Worm (Caenorhabditis elegans): ENCODE results near the gene cka-1.
"Not testable (repeated sequence)": the region's sequence is repeated elsewhere in the genome, so short reads cannot be mapped to it uniquely, and the experiment has no call there.

cka-1 gene

DNA sequence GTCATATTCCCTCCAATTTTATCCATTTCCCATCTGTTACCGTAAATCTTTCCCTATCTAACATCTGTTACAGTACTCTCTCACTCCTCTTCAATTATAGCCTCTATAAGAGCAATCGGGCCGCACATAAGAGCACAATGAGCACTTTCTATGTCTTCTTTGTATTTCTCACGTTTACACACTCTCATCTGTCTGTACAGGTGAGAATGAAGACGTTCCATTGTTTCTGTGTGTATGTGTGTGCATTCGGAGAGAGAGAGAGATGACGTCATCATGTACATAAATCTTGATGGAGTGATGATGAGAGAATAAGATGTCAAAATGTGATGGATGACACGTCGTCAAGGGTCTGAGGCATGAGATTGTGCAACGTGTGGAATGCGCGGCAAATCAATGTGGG lies 33.4 kb upstream of the cka-1 start:
- TF ChIP-seq unc-62 (GFP tag; optimal IDR thresholded peaks at IDR 0.05): peak; percentile 95
- no peak for TF ChIP-seq lsl-1 (GFP tag; optimal IDR thresholded peaks at IDR 0.05)

DNA sequence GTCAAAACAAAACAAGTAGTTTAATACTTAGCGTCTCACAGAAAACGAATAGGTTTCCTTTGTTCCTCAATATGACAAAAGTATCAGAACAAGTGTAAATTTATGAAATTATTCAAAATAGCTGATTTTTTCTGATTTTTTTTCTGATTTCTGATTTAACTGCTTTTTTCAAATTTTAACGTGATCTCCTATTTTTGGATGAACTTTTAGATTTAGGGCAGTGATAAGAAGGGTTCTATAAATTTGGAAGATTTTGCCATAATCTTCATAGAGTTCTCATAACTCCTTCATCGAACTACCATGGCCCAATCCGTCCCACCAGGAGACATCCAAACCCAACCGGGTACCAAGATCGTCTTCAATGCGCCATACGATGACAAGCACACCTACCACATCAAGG lies 32.3 kb upstream of the cka-1 start, which contains the start of gene msp-78:
msp-78 (plus strand) TSS at position 301 of the 400 bp plus-strand sequence.
- not testable (repeated sequence) for TF ChIP-seq B0261.1 (tag; optimal IDR thresholded peaks at IDR 0.05); B0019.2 (GFP tag; conservative IDR thresholded peaks at IDR 0.05); F23B12.7 (tag; optimal IDR thresholded peaks at IDR 0.05; ENCODE audit: insufficient read depth)

DNA sequence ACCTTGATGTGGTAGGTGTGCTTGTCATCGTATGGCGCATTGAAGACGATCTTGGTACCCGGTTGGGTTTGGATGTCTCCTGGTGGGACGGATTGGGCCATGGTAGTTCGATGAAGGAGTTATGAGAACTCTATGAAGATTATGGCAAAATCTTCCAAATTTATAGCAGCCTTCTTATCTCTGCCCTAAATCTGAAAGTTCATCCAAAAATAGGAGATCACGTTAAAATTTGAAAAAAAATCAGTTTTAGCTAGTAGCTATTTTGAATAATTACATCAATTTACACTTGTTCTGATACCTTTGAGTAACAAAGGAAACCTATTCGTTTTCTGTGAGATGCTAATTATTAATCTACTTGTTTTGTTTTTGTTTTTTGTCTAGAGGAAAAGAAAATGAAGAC lies 29.6 kb upstream of the cka-1 start, which contains the start of gene msp-79:
msp-79 (minus strand) TSS at position 101 of the 400 bp plus-strand sequence.
- TF ChIP-seq somi-1 (GFP tag; optimal IDR thresholded peaks at IDR 0.05); nfyb-1 (GFP tag; IDR thresholded peaks at IDR 0.05); B0035.1 (tag; optimal IDR thresholded peaks at IDR 0.05): not testable (repeated sequence)

DNA sequence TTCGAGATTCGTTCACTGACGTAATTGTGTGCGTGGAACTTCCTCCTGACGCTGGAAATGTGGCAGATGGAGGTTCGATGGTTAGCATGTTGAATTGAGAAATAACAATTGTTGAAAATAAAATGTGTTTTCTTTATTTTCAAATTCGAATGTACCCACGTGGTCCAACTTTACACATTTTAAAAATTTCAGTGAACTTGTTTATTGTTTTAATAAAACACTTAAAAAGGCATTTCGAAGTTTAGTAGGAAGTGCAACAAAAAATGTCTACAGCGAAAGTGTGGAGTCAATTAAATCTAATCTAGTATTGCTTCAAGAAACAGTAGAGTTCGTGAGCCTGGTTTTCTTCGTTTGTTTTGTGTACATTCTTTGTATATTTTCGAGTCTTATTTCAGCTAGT lies 28.8 kb upstream of the cka-1 start, which contains the start of gene ssp-36:
ssp-36 (minus strand) TSS at position 101 of the 400 bp plus-strand sequence.
- TF ChIP-seq lin-35 (GFP tag; optimal IDR thresholded peaks at IDR 0.05): no peak
- no peak for TF ChIP-seq ets-4 (GFP tag; optimal IDR thresholded peaks at IDR 0.05)
- no peak for TF ChIP-seq K11D2.4 (GFP tag; IDR thresholded peaks at IDR 0.05)
- no peak for TF ChIP-seq madf-6 (GFP tag; IDR thresholded peaks at IDR 0.05)

DNA sequence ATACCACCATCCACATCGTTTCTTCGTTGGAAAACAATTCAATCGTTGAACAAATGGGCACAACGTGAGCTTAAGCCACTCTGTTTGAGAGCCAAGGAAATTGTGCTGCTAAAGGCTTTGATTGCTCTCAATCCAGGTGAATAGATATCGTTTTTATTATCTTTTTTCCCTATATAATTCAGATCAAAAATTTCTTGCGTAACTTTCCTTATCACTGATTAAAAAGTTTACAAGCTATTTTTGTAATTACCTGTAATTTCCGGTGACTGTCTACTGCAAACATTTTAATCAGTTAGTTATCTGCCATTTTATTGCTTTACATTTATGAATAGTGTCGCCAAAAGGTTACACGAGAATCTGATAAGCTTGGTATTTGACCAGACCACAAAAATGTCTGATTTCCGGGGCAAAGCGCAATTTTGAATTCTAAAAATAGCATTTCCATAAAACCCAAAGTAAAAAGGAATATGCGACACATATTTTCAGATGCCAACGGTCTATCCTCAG lies 25.3 kb upstream of the cka-1 start:
- TF ChIP-seq nhr-80 (tag; optimal IDR thresholded peaks at IDR 0.05) (peak; percentile 12), mcd-1 (GFP tag; IDR thresholded peaks at IDR 0.05) (no peak)

DNA sequence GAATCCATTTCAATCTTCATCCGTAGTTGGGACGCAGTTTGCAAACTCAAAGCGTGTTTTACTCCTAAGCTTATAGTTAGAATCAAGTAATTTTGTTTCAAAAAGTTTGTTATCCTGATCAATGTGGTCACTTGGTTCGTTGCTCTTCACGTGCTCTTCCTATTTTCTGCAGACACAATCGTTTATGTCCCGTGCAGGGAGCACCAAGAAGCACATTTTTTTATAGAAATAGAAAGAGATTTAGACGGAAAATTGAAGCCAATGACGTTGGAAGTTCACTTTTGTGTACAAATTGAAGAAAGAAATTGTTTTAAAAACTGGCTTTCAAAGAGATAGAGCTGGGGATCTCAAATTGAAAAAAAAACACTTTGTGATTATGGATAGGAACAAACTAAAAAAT lies 24.3 kb upstream of the cka-1 start:
- TF ChIP-seq B0019.2 (GFP tag; conservative IDR thresholded peaks at IDR 0.05): no peak

DNA sequence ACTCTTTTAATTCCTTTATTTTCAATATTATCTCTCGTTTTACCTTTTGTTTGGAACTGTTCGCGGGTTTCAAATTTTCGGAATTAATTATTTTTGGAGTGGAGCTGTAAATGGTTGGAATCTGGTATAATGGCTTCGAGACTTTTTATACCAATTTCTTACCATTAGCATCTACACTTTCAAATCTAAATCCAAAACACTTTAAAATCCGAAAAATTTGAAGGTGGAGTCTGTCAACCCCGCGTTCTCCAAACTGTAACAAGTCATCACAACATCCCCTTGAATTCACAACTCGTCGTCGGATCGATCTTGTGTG lies 20.0 kb upstream of the cka-1 start, which contains the start of gene nhr-97:
nhr-97 (plus strand) TSS at position 217 of the 316 bp plus-strand sequence.
- TF ChIP-seq snpc-1.3 (tag; optimal IDR thresholded peaks at IDR 0.05; ENCODE audit: insufficient read depth) (no peak), bed-2 (GFP tag; IDR thresholded peaks at IDR 0.05) (no peak), athp-1 (tag; optimal IDR thresholded peaks at IDR 0.05) (no peak), ztf-18 (tag; optimal IDR thresholded peaks at IDR 0.05) (no peak), F52B5.7 (tag; optimal IDR thresholded peaks at IDR 0.05) (no peak), zim-3 (tag; optimal IDR thresholded peaks at IDR 0.05) (no peak), ceh-79 (tag; optimal IDR thresholded peaks at IDR 0.05) (no peak), ztf-3 (GFP tag; optimal IDR thresholded peaks at IDR 0.05) (no peak), hrde-1 (tag; optimal IDR thresholded peaks at IDR 0.05; ENCODE audit: borderline replicate concordance) (no peak), let-607 (tag; optimal IDR thresholded peaks at IDR 0.05) (no peak), lin-26 (GFP tag; IDR thresholded peaks at IDR 0.05) (no peak), Y56A3A.18 (GFP tag; IDR thresholded peaks at IDR 0.05) (no peak), F55B11.4 (tag; optimal IDR thresholded peaks at IDR 0.05; ENCODE audit: borderline replicate concordance, insufficient read depth) (no peak), ztf-28 (GFP tag; IDR thresholded peaks at IDR 0.05) (no peak), B0019.2 (GFP tag; conservative IDR thresholded peaks at IDR 0.05) (no peak), cebp-2 (GFP tag; IDR thresholded peaks at IDR 0.05) (no peak), rpc-1 (optimal IDR thresholded peaks at IDR 0.05) (no peak), rpc-1 (tag; optimal IDR thresholded peaks at IDR 0.05) (no peak), ztf-22 (GFP tag; optimal IDR thresholded peaks at IDR 0.05) (no peak), ceh-91 (GFP tag; IDR thresholded peaks at IDR 0.05) (no peak)

Data from whole organism, young adult.